Fruit fly (Drosophila melanogaster): Measurements from ENCODE around the gene CG7110.
A peak's percentile ranks its signal among the peaks of the same experiment; 100 is the strongest.

CG7110 gene

dm6 chr2L:13445249-13445846 is 46.6 kb downstream of the CG7110 start, which contains the start of gene Hacd2 (continued):
- no peak for TF ChIP-seq CG14965 (GFP tag; optimal IDR thresholded peaks at IDR 0.05; ENCODE audit: borderline replicate concordance)
- peak; percentile 34 for TF ChIP-seq CG9437 (GFP tag; optimal IDR thresholded peaks at IDR 0.05)
- no peak for TF ChIP-seq CG17829 (tag; optimal IDR thresholded peaks at IDR 0.05)
- TF ChIP-seq Sin3A (optimal IDR thresholded peaks at IDR 0.05): peak; percentile 35
- TF ChIP-seq mld (GFP tag; IDR thresholded peaks at IDR 0.05; ENCODE audit: partially characterized antibody): no peak
- TF ChIP-seq CG32772 (GFP tag; IDR thresholded peaks at IDR 0.05): no peak
- TF ChIP-seq D (optimal IDR thresholded peaks at IDR 0.05): no peak
- no peak for TF ChIP-seq D (GFP tag; optimal IDR thresholded peaks at IDR 0.05)
- TF ChIP-seq Hr39 (optimal IDR thresholded peaks at IDR 0.05): no peak
- no peak for TF ChIP-seq Nf-YA (GFP tag; IDR thresholded peaks at IDR 0.05)
- TF ChIP-seq Ada2b (GFP tag; IDR thresholded peaks at IDR 0.05): no peak
- no peak for TF ChIP-seq Hand (GFP tag; optimal IDR thresholded peaks at IDR 0.05)
- TF ChIP-seq NC2α (GFP tag; optimal IDR thresholded peaks at IDR 0.05): no peak
- TF ChIP-seq Ptx1 (GFP tag; IDR thresholded peaks at IDR 0.05): no peak
- TF ChIP-seq CG12299 (tag; optimal IDR thresholded peaks at IDR 0.05): no peak
- TF ChIP-seq Hmr (GFP tag; optimal IDR thresholded peaks at IDR 0.05): peak; percentile 75
- no peak for TF ChIP-seq gem (tag; optimal IDR thresholded peaks at IDR 0.05)
- TF ChIP-seq CG31224 (GFP tag; IDR thresholded peaks at IDR 0.05): no peak
- no peak for TF ChIP-seq sr (GFP tag; IDR thresholded peaks at IDR 0.05)
- TF ChIP-seq CG6272 (GFP tag; IDR thresholded peaks at IDR 0.05): 0 out of 2 replicates have a peak, but pooled peaks have one; percentile 16
- peak; percentile 47 for TF ChIP-seq CG2120 (GFP tag; optimal IDR thresholded peaks at IDR 0.05)
- TF ChIP-seq danr (GFP tag; IDR thresholded peaks at IDR 0.05): no peak
- TF ChIP-seq CG3065 (GFP tag; optimal IDR thresholded peaks at IDR 0.05): no peak
- TF ChIP-seq CG8359 (GFP tag; optimal IDR thresholded peaks at IDR 0.05; ENCODE audit: borderline replicate concordance): no peak
- no peak for TF ChIP-seq lbe (GFP tag; optimal IDR thresholded peaks at IDR 0.05)
- TF ChIP-seq CG16813 (GFP tag; IDR thresholded peaks at IDR 0.05; ENCODE audit: partially characterized antibody): peak; percentile 49; the same call in 2 of the 3 replicates
- TF ChIP-seq Hr51 (GFP tag; optimal IDR thresholded peaks at IDR 0.05): peak; percentile 26 to 68
- no peak for TF ChIP-seq Awh (GFP tag; IDR thresholded peaks at IDR 0.05)
- peak; percentile 48 for TF ChIP-seq zfh2 (GFP tag; optimal IDR thresholded peaks at IDR 0.05)
- TF ChIP-seq CG17912 (GFP tag; optimal IDR thresholded peaks at IDR 0.05): no peak
- TF ChIP-seq bab2 (GFP tag; optimal IDR thresholded peaks at IDR 0.05): no peak
- no peak for TF ChIP-seq Hr3 (GFP tag; optimal IDR thresholded peaks at IDR 0.05)
- TF ChIP-seq CG10147 (GFP tag; optimal IDR thresholded peaks at IDR 0.05): no peak
- TF ChIP-seq CG4820 (GFP tag; optimal IDR thresholded peaks at IDR 0.05): no peak
- no peak for TF ChIP-seq dmrt11E (tag; optimal IDR thresholded peaks at IDR 0.05)
- no peak for TF ChIP-seq org-1 (GFP tag; optimal IDR thresholded peaks at IDR 0.05)
- TF ChIP-seq onecut (GFP tag; IDR thresholded peaks at IDR 0.05): peak; percentile 96
- TF ChIP-seq pzg (GFP tag; optimal IDR thresholded peaks at IDR 0.05): peak; percentile 95
- TF ChIP-seq CG18619 (GFP tag; optimal IDR thresholded peaks at IDR 0.05): no peak
- no peak for TF ChIP-seq Dip3 (GFP tag; optimal IDR thresholded peaks at IDR 0.05)
- TF ChIP-seq nom (GFP tag; optimal IDR thresholded peaks at IDR 0.05): no peak
- no peak for TF ChIP-seq CG7271 (tag; optimal IDR thresholded peaks at IDR 0.05)
- TF ChIP-seq Gug (GFP tag; IDR thresholded peaks at IDR 0.05): no peak
- peak in 1 of 2 experiments; percentile 77 for TF ChIP-seq Pdp1 (GFP tag; optimal IDR thresholded peaks at IDR 0.05)
- no peak for TF ChIP-seq CG7556 (GFP tag; optimal IDR thresholded peaks at IDR 0.05)
- no peak for TF ChIP-seq Nf-YC (tag; optimal IDR thresholded peaks at IDR 0.05)
- no peak for TF ChIP-seq crc (GFP tag; optimal IDR thresholded peaks at IDR 0.05)
- no peak for TF ChIP-seq fd3F (GFP tag; optimal IDR thresholded peaks at IDR 0.05)
- TF ChIP-seq ken (GFP tag; IDR thresholded peaks at IDR 0.05): no peak
- no peak for TF ChIP-seq disco-r (GFP tag; optimal IDR thresholded peaks at IDR 0.05)
- TF ChIP-seq sima (GFP tag; optimal IDR thresholded peaks at IDR 0.05): no peak
